Fruit fly (Drosophila melanogaster): Measurements from ENCODE around the gene CG42586.

The CG42586 gene

dm6 chr2L:14701495-14701894 lies 40.1 kb downstream of the CG42586 start (continued):
- no peak for TF ChIP-seq gro (GFP tag; optimal IDR thresholded peaks at IDR 0.05)
- TF ChIP-seq CG7839 (tag; optimal IDR thresholded peaks at IDR 0.05), result peak; percentile 71
- TF ChIP-seq lbe (GFP tag; optimal IDR thresholded peaks at IDR 0.05), result no peak
- peak; percentile 75 for TF ChIP-seq unpg (GFP tag; optimal IDR thresholded peaks at IDR 0.05)
- no peak for TF ChIP-seq tup (GFP tag; optimal IDR thresholded peaks at IDR 0.05)
- TF ChIP-seq MTF-1 (GFP tag; optimal IDR thresholded peaks at IDR 0.05; ENCODE audit: borderline replicate concordance), result no peak
- no peak for TF ChIP-seq CG11696 (GFP tag; IDR thresholded peaks at IDR 0.05)
- TF ChIP-seq CG7786 (GFP tag; optimal IDR thresholded peaks at IDR 0.05), result no peak
- TF ChIP-seq CG10267 (tag; optimal IDR thresholded peaks at IDR 0.05), result peak; percentile 18
- TF ChIP-seq aop (GFP tag; IDR thresholded peaks at IDR 0.05), result no peak
- no peak for TF ChIP-seq Fer1 (GFP tag; optimal IDR thresholded peaks at IDR 0.05)
- TF ChIP-seq insv (GFP tag; optimal IDR thresholded peaks at IDR 0.05), result no peak
- no peak for TF ChIP-seq fd3F (GFP tag; optimal IDR thresholded peaks at IDR 0.05)
- TF ChIP-seq Ptx1 (GFP tag; IDR thresholded peaks at IDR 0.05), result peak; percentile 61
- peak; percentile 79 for TF ChIP-seq CG1024 (GFP tag; IDR thresholded peaks at IDR 0.05)
- no peak for TF ChIP-seq kni (GFP tag; optimal IDR thresholded peaks at IDR 0.05)
- peak; percentile 61; the same call in 2 of the 3 replicates for TF ChIP-seq ken (GFP tag; IDR thresholded peaks at IDR 0.05)
- no peak for TF ChIP-seq CG31441 (GFP tag; IDR thresholded peaks at IDR 0.05)
- peak; percentile 56 for TF ChIP-seq fd96Cb (tag; optimal IDR thresholded peaks at IDR 0.05)
- no peak for TF ChIP-seq CG5180 (GFP tag; optimal IDR thresholded peaks at IDR 0.05)
- TF ChIP-seq kay (GFP tag; optimal IDR thresholded peaks at IDR 0.05), result no peak
- no peak for TF ChIP-seq lov (optimal IDR thresholded peaks at IDR 0.05)
- no peak for TF ChIP-seq lov (GFP tag; IDR thresholded peaks at IDR 0.05)
- peak; percentile 54 for TF ChIP-seq PHDP (tag; optimal IDR thresholded peaks at IDR 0.05)
- TF ChIP-seq Hmx (GFP tag; optimal IDR thresholded peaks at IDR 0.05), result no peak
- 0 out of 2 replicates have a peak, but pooled peaks have one; percentile 47 for TF ChIP-seq CG32767 (GFP tag; IDR thresholded peaks at IDR 0.05)
- no peak for TF ChIP-seq CG17829 (tag; optimal IDR thresholded peaks at IDR 0.05)
- no peak for TF ChIP-seq br (optimal IDR thresholded peaks at IDR 0.05)
- TF ChIP-seq Mes4 (GFP tag; optimal IDR thresholded peaks at IDR 0.05), result no peak
- 0 out of 3 replicates have a peak, but pooled peaks have one; percentile 26 for TF ChIP-seq sr (GFP tag; IDR thresholded peaks at IDR 0.05)
- peak; percentile 13 for TF ChIP-seq fd102C (GFP tag; optimal IDR thresholded peaks at IDR 0.05)
- TF ChIP-seq otp (GFP tag; IDR thresholded peaks at IDR 0.05), result peak; percentile 72
- TF ChIP-seq Bteb2 (GFP tag; optimal IDR thresholded peaks at IDR 0.05), result no peak
- TF ChIP-seq Med (GFP tag), result peak; percentile 84
- no peak for TF ChIP-seq CkIIα-i1 (GFP tag; IDR thresholded peaks at IDR 0.05)
- no peak for TF ChIP-seq CG3163 (GFP tag; optimal IDR thresholded peaks at IDR 0.05)
- TF ChIP-seq CG6765 (GFP tag; optimal IDR thresholded peaks at IDR 0.05), result no peak
- peak; percentile 49 for TF ChIP-seq CG12769 (tag; optimal IDR thresholded peaks at IDR 0.05)
- TF ChIP-seq Six4 (GFP tag; optimal IDR thresholded peaks at IDR 0.05), result no peak
- TF ChIP-seq Rfx (GFP tag; IDR thresholded peaks at IDR 0.05), result no peak
- no peak for TF ChIP-seq CG16863 (GFP tag; optimal IDR thresholded peaks at IDR 0.05)
- no peak for TF ChIP-seq CG8281 (tag; optimal IDR thresholded peaks at IDR 0.05)
- peak; percentile 57 for TF ChIP-seq CG1602 (GFP tag; optimal IDR thresholded peaks at IDR 0.05)
- TF ChIP-seq Hand (GFP tag; optimal IDR thresholded peaks at IDR 0.05), result no peak
- TF ChIP-seq crol (GFP tag; IDR thresholded peaks at IDR 0.05), result no peak
- no peak for TF ChIP-seq CG14965 (GFP tag; optimal IDR thresholded peaks at IDR 0.05; ENCODE audit: borderline replicate concordance)
- no peak for TF ChIP-seq CG6791 (GFP tag; IDR thresholded peaks at IDR 0.05; ENCODE audit: partially characterized antibody)
- TF ChIP-seq Dad (GFP tag; optimal IDR thresholded peaks at IDR 0.05), result no peak
- TF ChIP-seq TFAM (GFP tag; optimal IDR thresholded peaks at IDR 0.05), result no peak
- TF ChIP-seq CG34376 (GFP tag; optimal IDR thresholded peaks at IDR 0.05), result no peak
- peak; percentile 26 for TF ChIP-seq run (tag; optimal IDR thresholded peaks at IDR 0.05)
- TF ChIP-seq CG18011 (GFP tag; optimal IDR thresholded peaks at IDR 0.05), result no peak

Data from whole organism, embryonic.